Fruit fly (Drosophila melanogaster): ENCODE measurements around the gene CG5888.

CG5888 gene

dm6 chr2L:16486001-16486793 is 37.9 kb upstream of the CG5888 start (continued):
- TF ChIP-seq CG8924 (tag; optimal IDR thresholded peaks at IDR 0.05) (peak; percentile 41), CG12104 (GFP tag; optimal IDR thresholded peaks at IDR 0.05) (no peak), kay (GFP tag; optimal IDR thresholded peaks at IDR 0.05) (peak; percentile 34), dan (GFP tag; IDR thresholded peaks at IDR 0.05) (no peak), PHDP (tag; optimal IDR thresholded peaks at IDR 0.05) (no peak), CG11723 (GFP tag; optimal IDR thresholded peaks at IDR 0.05) (peak; percentile 4), Chrac-16 (GFP tag; optimal IDR thresholded peaks at IDR 0.05) (no peak), CG13624 (GFP tag; optimal IDR thresholded peaks at IDR 0.05) (peak; percentile 10), CG10979 (tag; optimal IDR thresholded peaks at IDR 0.05) (no peak), CG12391 (tag; optimal IDR thresholded peaks at IDR 0.05) (no peak), dimm (GFP tag; IDR thresholded peaks at IDR 0.05) (no peak), CG14441 (GFP tag; IDR thresholded peaks at IDR 0.05) (peak; percentile 59), nmo (GFP tag; optimal IDR thresholded peaks at IDR 0.05) (peak; percentile 40), CG13296 (GFP tag; optimal IDR thresholded peaks at IDR 0.05) (no peak), Hr39 (optimal IDR thresholded peaks at IDR 0.05) (no peak), CG33213 (GFP tag; optimal IDR thresholded peaks at IDR 0.05) (peak; percentile 58), ac (GFP tag; optimal IDR thresholded peaks at IDR 0.05) (peak; percentile 50), CG8359 (GFP tag; optimal IDR thresholded peaks at IDR 0.05; ENCODE audit: borderline replicate concordance) (no peak), zf30C (GFP tag; optimal IDR thresholded peaks at IDR 0.05) (no peak), Tbp (GFP tag; optimal IDR thresholded peaks at IDR 0.05) (no peak), tna (GFP tag; IDR thresholded peaks at IDR 0.05; ENCODE audit: partially characterized antibody) (no peak), CG4360 (GFP tag; IDR thresholded peaks at IDR 0.05) (peak; percentile 43), CG16863 (GFP tag; optimal IDR thresholded peaks at IDR 0.05) (no peak), CG1233 (GFP tag; optimal IDR thresholded peaks at IDR 0.05) (peak; percentile 46), D19A (tag; optimal IDR thresholded peaks at IDR 0.05) (no peak), Nf-YB (GFP tag; optimal IDR thresholded peaks at IDR 0.05) (peak; percentile 98), ham (GFP tag; IDR thresholded peaks at IDR 0.05) (no peak), shn (GFP tag; optimal IDR thresholded peaks at IDR 0.05) (peak; percentile 10), so (GFP tag; IDR thresholded peaks at IDR 0.05) (no peak), oc (tag; optimal IDR thresholded peaks at IDR 0.05) (peak; percentile 36), ase (GFP tag; IDR thresholded peaks at IDR 0.05) (0 out of 3 replicates have a peak, but pooled peaks have one; percentile 32), Bdp1 (GFP tag; optimal IDR thresholded peaks at IDR 0.05) (no peak), CG9797 (GFP tag; optimal IDR thresholded peaks at IDR 0.05) (no peak), Myb (GFP tag; optimal IDR thresholded peaks at IDR 0.05) (no peak), gcm2 (GFP tag; optimal IDR thresholded peaks at IDR 0.05) (no peak), crol (GFP tag; IDR thresholded peaks at IDR 0.05) (no peak), CG10654 (GFP tag; optimal IDR thresholded peaks at IDR 0.05) (no peak), wdn (GFP tag; IDR thresholded peaks at IDR 0.05) (no peak), scrt (GFP tag; optimal IDR thresholded peaks at IDR 0.05) (no peak), CG12236 (GFP tag; optimal IDR thresholded peaks at IDR 0.05) (peak; percentile 42), CG2129 (GFP tag; IDR thresholded peaks at IDR 0.05; ENCODE audit: partially characterized antibody) (no peak), ash1 (GFP tag; optimal IDR thresholded peaks at IDR 0.05) (no peak), B-H1 (GFP tag; IDR thresholded peaks at IDR 0.05) (peak; percentile 21; the same call in 1 of the 3 replicates), sens-2 (GFP tag; IDR thresholded peaks at IDR 0.05) (no peak), CG15073 (GFP tag; optimal IDR thresholded peaks at IDR 0.05) (no peak), Dip3 (GFP tag; optimal IDR thresholded peaks at IDR 0.05) (peak; percentile 22), Oli (tag; optimal IDR thresholded peaks at IDR 0.05) (no peak), CG15479 (GFP tag; optimal IDR thresholded peaks at IDR 0.05) (peak; percentile 68), nau (GFP tag; optimal IDR thresholded peaks at IDR 0.05) (peak; percentile 55), fd96Cb (tag; optimal IDR thresholded peaks at IDR 0.05) (no peak)
